Worm (Caenorhabditis elegans) whole organism, L3 larva: ENCODE measurements around the gene Y39F10C.1.

ENCODE experiments used
- R02D3.7 ChIP-seq: fragments of 150-350 bp; optimal IDR thresholded peaks from 2 replicates; lab custom pipeline; 2014; ENCODE audit warnings: missing biosample characterization, missing genetic modification characterization
- ZK546.5 ChIP-seq: sonication (generic microtip); optimal IDR thresholded peaks from 2 replicates; lab custom pipeline; 2017; ENCODE audit warnings: missing biosample characterization, missing genetic modification characterization
- aly-2 ChIP-seq: fragments of 150-350 bp; optimal IDR thresholded peaks from 2 replicates; lab custom pipeline; 2014; ENCODE audit warnings: missing biosample characterization, missing genetic modification characterization
- ama-1 ChIP-seq: fragments of 150-350 bp; optimal IDR thresholded peaks from 2 replicates; lab custom pipeline; 2018
- ceh-16 ChIP-seq: sonication (generic microtip); optimal IDR thresholded peaks from 2 replicates; lab custom pipeline; 2017; ENCODE audit warnings: missing biosample characterization, missing genetic modification characterization
- ceh-28 ChIP-seq: fragments of 150-350 bp; optimal IDR thresholded peaks from 2 replicates; lab custom pipeline; 2014; ENCODE audit warnings: missing biosample characterization, missing genetic modification reagents, missing genetic modification characterization
- ceh-9 ChIP-seq: sonication (generic microtip); optimal IDR thresholded peaks from 2 replicates; lab custom pipeline; 2018; ENCODE audit warnings: missing biosample characterization, missing genetic modification characterization
- egl-27 ChIP-seq: sonication (generic microtip); optimal IDR thresholded peaks from 4 replicates; lab custom pipeline; 2017; ENCODE audit warnings: missing biosample characterization, missing genetic modification reagents, missing genetic modification characterization
- elt-1 ChIP-seq: fragments of 150-350 bp; optimal IDR thresholded peaks from 2 replicates; lab custom pipeline; 2014; ENCODE audit warnings: missing biosample characterization, missing genetic modification characterization
- elt-3 ChIP-seq, 3 experiments: fragments of 150-350 bp in 1 of 3; sonication (generic microtip) in 2 of 3; optimal IDR thresholded peaks; 2 replicates in 2 of 3; 4 replicates in 1 of 3; lab custom pipeline; 2014 to 2017; ENCODE audit warnings: missing biosample characterization in 3 of 3, missing genetic modification characterization in 3 of 3
- fkh-2 ChIP-seq: fragments of 150-350 bp; optimal IDR thresholded peaks from 2 replicates; lab custom pipeline; 2014; ENCODE audit warnings: missing biosample characterization, missing genetic modification reagents, missing genetic modification characterization
- fos-1 ChIP-seq: fragments of 150-350 bp; optimal IDR thresholded peaks from 2 replicates; lab custom pipeline; 2014; ENCODE audit warnings: missing biosample characterization, missing genetic modification characterization
- hmg-11 ChIP-seq: sonication (generic microtip); optimal IDR thresholded peaks from 2 replicates; lab custom pipeline; 2016; ENCODE audit warnings: missing genetic modification characterization, missing compliant biosample characterization
- lin-39 ChIP-seq: fragments of 150-350 bp; optimal IDR thresholded peaks from 2 replicates; lab custom pipeline; 2018; ENCODE audit warnings: missing biosample characterization, missing genetic modification reagents, missing genetic modification characterization
- mdl-1 ChIP-seq: fragments of 150-350 bp; optimal IDR thresholded peaks from 2 replicates; lab custom pipeline; 2014; ENCODE audit warnings: missing biosample characterization, missing genetic modification characterization
- mml-1 ChIP-seq: fragments of 150-350 bp; sonication (generic microtip); optimal IDR thresholded peaks from 3 replicates; lab custom pipeline; 2014; ENCODE audit warnings: missing biosample characterization, missing genetic modification characterization
- nfya-1 ChIP-seq: sonication (generic microtip); optimal IDR thresholded peaks from 2 replicates; lab custom pipeline; 2017; ENCODE audit warnings: missing genetic modification characterization, mild to moderate bottlenecking, missing compliant biosample characterization, antibody characterized with exemption, moderate library complexity; ENCODE audit not compliant: insufficient read depth
- nhr-11 ChIP-seq: fragments of 150-350 bp; optimal IDR thresholded peaks from 2 replicates; lab custom pipeline; 2014; ENCODE audit warnings: missing biosample characterization, missing genetic modification characterization
- nhr-12 ChIP-seq: fragments of 150-350 bp; optimal IDR thresholded peaks from 2 replicates; lab custom pipeline; 2014; ENCODE audit warnings: missing biosample characterization, missing genetic modification characterization
- nhr-23 ChIP-seq: fragments of 150-350 bp; optimal IDR thresholded peaks from 2 replicates; lab custom pipeline; 2014; ENCODE audit warnings: missing biosample characterization, missing genetic modification reagents, missing genetic modification characterization
- nhr-25 ChIP-seq: sonication (generic microtip); optimal IDR thresholded peaks from 2 replicates; lab custom pipeline; 2017; ENCODE audit warnings: missing biosample characterization, missing genetic modification characterization
- nhr-28 ChIP-seq: fragments of 150-350 bp; optimal IDR thresholded peaks from 2 replicates; lab custom pipeline; 2014; ENCODE audit warnings: missing biosample characterization, missing genetic modification characterization
- nhr-43 ChIP-seq: sonication (generic microtip); optimal IDR thresholded peaks from 2 replicates; lab custom pipeline; 2016; ENCODE audit warnings: mild to moderate bottlenecking, missing genetic modification characterization, missing compliant biosample characterization; ENCODE audit not compliant: poor library complexity, severe bottlenecking
- nhr-67 ChIP-seq: fragments of 150-350 bp; optimal IDR thresholded peaks from 2 replicates; lab custom pipeline; 2014; ENCODE audit warnings: missing biosample characterization, missing genetic modification characterization
- nhr-76 ChIP-seq: fragments of 150-350 bp; sonication (generic microtip); optimal IDR thresholded peaks from 5 replicates; lab custom pipeline; 2014; ENCODE audit warnings: missing biosample characterization, missing genetic modification characterization
- pha-4 ChIP-seq: fragments of 150-350 bp; optimal IDR thresholded peaks from 2 replicates; lab custom pipeline; 2014; ENCODE audit warnings: missing biosample characterization, missing genetic modification reagents, missing genetic modification characterization
- pqm-1 ChIP-seq: fragments of 150-350 bp; optimal IDR thresholded peaks from 2 replicates; lab custom pipeline; 2017; ENCODE audit warnings: missing biosample characterization, missing genetic modification characterization, inconsistent platforms
- sea-2 ChIP-seq: fragments of 150-350 bp; sonication (generic microtip); optimal IDR thresholded peaks from 4 replicates; lab custom pipeline; 2014; ENCODE audit warnings: missing biosample characterization, missing genetic modification reagents, missing genetic modification characterization
- skn-1 ChIP-seq: fragments of 150-350 bp; optimal IDR thresholded peaks from 2 replicates; lab custom pipeline; 2014; ENCODE audit warnings: missing biosample characterization, missing genetic modification characterization
- snpc-4 ChIP-seq: fragments of 150-350 bp; optimal IDR thresholded peaks from 2 replicates; lab custom pipeline; 2014; ENCODE audit warnings: missing biosample characterization, missing genetic modification characterization
- tbx-2 ChIP-seq: sonication (generic microtip); optimal IDR thresholded peaks from 2 replicates; lab custom pipeline; 2016; ENCODE audit warnings: mild to moderate bottlenecking, missing genetic modification characterization, missing compliant biosample characterization
- unc-39 ChIP-seq: sonication (generic microtip); optimal IDR thresholded peaks from 4 replicates; lab custom pipeline; 2017; ENCODE audit warnings: missing biosample characterization, missing genetic modification characterization
- ztf-11 ChIP-seq: fragments of 150-350 bp; optimal IDR thresholded peaks from 2 replicates; lab custom pipeline; 2014; ENCODE audit warnings: missing biosample characterization, missing genetic modification characterization
- ztf-4 ChIP-seq: fragments of 150-350 bp; optimal IDR thresholded peaks from 2 replicates; lab custom pipeline; 2014; ENCODE audit warnings: missing biosample characterization, missing genetic modification characterization

The Y39F10C.1 gene

DNA sequence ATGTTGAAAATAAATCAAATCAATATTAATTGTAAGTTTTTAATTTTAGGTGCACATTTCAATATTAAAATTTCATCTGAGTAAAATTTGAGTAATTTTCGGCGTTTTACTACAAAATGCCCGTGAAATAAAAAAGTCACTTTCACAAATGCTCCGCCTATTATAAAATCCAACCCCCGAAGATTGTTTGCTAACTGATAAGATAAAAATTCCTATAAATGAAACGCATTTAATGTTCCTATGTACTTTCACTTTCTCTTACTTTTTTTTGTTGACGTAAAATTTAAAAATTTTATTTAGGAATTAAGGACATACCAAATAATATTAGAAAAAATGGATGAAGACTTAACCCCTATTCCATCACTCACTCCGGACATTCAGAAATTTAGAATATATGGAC is 17.0 kb upstream of the Y39F10C.1 start, which contains the start of gene sdz-24:
TSS of gene sdz-24 (plus strand) at position 301 of the 400 bp plus-strand sequence.
- TF ChIP-seq elt-1 (tag; lab: Kevin White, UChicago): no peak
- TF ChIP-seq, all 47 proteins: peak for 0

ce11 chrII:661696-662095 is 13.7 kb upstream of the Y39F10C.1 start, which contains the start of gene sri-45:
sri-45 (minus strand) TSS chrII:661796.
- TF ChIP-seq ZK546.5 (tag; lab: Kevin White, UChicago) (no peak), mdl-1 (tag; lab: Kevin White, UChicago) (no peak), lin-39 (tag; lab: Kevin White, UChicago) (no peak), nhr-12 (tag; lab: Kevin White, UChicago) (no peak), elt-3 (tag; optimal IDR thresholded peaks at IDR 0.05; lab: Kevin White, UChicago) (no peak), ztf-4 (no peak), nhr-25 (tag; lab: Kevin White, UChicago) (no peak), nhr-43 (tag; lab: Kevin White, UChicago) (no peak), tbx-2 (no peak), pqm-1 (tag; lab: Kevin White, UChicago) (no peak), unc-39 (tag; lab: Kevin White, UChicago) (no peak), skn-1 (tag; lab: Kevin White, UChicago) (no peak), hmg-11 (tag; lab: Kevin White, UChicago) (no peak), R02D3.7 (tag; lab: Kevin White, UChicago) (no peak), pha-4 (no peak), nhr-23 (tag; lab: Kevin White, UChicago) (no peak)

ce11 chrII:667864-668263 is 7.5 kb upstream of the Y39F10C.1 start:
- TF ChIP-seq ceh-9 (tag; lab: Kevin White, UChicago) (no peak), ztf-11 (no peak), snpc-4 (tag; lab: Kevin White, UChicago) (no peak), nhr-67 (no peak), elt-3 (tag; optimal IDR thresholded peaks at IDR 0.05; lab: Kevin White, UChicago) (no peak), ceh-28 (tag; lab: Kevin White, UChicago) (no peak), nfya-1 (no peak), fos-1 (tag; lab: Kevin White, UChicago) (no peak), nhr-25 (tag; lab: Kevin White, UChicago) (no peak), egl-27 (tag; lab: Kevin White, UChicago) (no peak), aly-2 (tag; lab: Kevin White, UChicago) (no peak), nhr-76 (tag; lab: Kevin White, UChicago) (no peak), mml-1 (tag; lab: Kevin White, UChicago) (no peak), unc-39 (tag; lab: Kevin White, UChicago) (no peak), ceh-16 (tag; lab: Kevin White, UChicago) (no peak), pha-4 (no peak), nhr-23 (tag; lab: Kevin White, UChicago) (no peak)

DNA sequence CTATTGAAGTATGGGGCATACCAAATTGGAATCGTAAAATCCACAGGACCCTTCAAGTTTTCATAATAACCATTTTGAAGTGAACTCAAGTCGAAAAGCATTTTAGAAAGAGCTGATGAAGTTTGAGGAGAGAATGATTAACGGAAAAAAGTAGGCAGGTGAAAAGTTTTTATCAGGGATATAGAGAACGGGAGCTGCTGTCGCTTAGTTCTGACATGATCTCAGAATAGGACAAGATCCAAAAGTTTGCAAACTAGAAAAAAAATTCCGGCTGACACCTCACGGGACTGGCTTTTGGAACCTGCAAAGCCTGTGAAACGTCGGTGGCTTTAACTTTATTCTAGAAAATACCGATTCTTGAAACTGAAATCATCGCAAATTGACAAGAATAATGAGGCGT is 4.4 kb upstream of the Y39F10C.1 start, which contains the start of gene sri-46:
TSS of gene sri-46 (minus strand) at position 101 of the 400 bp plus-strand sequence.
- TF ChIP-seq nhr-28 (tag; lab: Kevin White, UChicago): no peak
- TF ChIP-seq pha-4: no peak
- no peak for TF ChIP-seq ceh-9 (tag; lab: Kevin White, UChicago)

DNA sequence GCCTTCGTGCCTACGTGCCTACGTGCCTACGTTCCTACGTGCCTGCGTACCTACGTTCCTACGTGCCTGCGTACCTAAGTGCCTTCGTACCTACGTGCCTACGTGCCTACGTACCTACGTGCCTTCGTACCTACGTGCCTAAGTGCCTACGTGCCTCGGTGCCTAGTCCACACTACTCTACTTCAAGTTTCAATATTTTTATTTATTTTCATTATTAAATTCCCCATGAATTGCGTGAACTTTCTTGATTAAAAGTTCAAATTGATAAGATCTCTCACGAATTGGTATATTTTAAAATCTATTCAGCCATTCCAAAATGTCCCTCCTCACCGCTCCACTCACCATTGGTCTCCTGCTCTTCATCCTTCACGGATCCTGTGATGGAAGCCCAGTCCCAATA is 1.3 kb upstream of the Y39F10C.1 start, which contains the start of gene Y39F10C.3:
TSS of gene Y39F10C.3 (plus strand) at position 301 of the 400 bp plus-strand sequence.
- TF ChIP-seq R02D3.7 (tag; lab: Kevin White, UChicago) (no peak), fkh-2 (no peak), sea-2 (no peak), ama-1 (lab: Kevin White, UChicago) (no peak), nfya-1 (no peak), hmg-11 (tag; lab: Kevin White, UChicago) (no peak), ceh-28 (tag; lab: Kevin White, UChicago) (no peak), pha-4 (no peak), snpc-4 (tag; lab: Kevin White, UChicago) (no peak), nhr-11 (tag; lab: Kevin White, UChicago) (no peak), nhr-12 (tag; lab: Kevin White, UChicago) (no peak)
